Fruit fly (Drosophila melanogaster) S2 (cell line): ENCODE results near the gene squ.

Experiments used
- CG8478 ChIP-seq: fragments of >200 bp; optimal IDR thresholded peaks from 2 replicates; lab custom pipeline; 2018
- CTCF ChIP-seq, 2 experiments: fragments of >200 bp; optimal IDR thresholded peaks; 2 replicates each; lab custom pipeline; 2018

DNA sequence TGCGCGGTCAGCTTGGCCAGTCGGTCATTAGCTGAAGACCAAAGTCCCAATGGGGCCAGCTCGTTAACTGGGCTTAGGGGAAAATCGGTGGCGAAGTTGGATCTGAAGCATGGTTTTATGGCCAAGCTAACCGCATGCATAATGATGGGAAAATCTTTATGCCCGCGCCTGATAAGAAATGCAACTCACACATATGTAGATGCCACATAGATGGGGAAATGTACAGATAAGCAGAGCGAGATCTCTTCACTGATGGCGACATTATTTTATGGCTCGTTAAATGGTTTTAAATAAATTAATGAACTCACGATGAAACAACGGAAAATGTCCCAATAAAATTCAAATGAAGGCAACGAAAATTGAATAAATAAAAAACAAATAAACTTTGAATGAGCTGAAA, 32.0 kb downstream of the squ start:
- TF ChIP-seq CTCF (optimal IDR thresholded peaks at IDR 0.05; lab: Kevin White, UChicago) (no peak), CG8478 (lab: Kevin White, UChicago) (no peak)
